Fruit fly (Drosophila melanogaster) whole organism: ENCODE results near the gene CG4074.

Source experiments
- CG8478 ChIP-seq: fragments of >200 bp; optimal IDR thresholded peaks from 2 replicates; lab custom pipeline; 2018; ENCODE audit warnings: inconsistent platforms
- EcR ChIP-seq, 2 experiments: fragments of >200 bp; optimal IDR thresholded peaks; 2 replicates each; lab custom pipeline; 2017; ENCODE audit warnings: missing biosample characterization in 2 of 2, missing genetic modification characterization in 2 of 2, missing genetic modification reagents in 2 of 2
- pan ChIP-seq: fragments of >200 bp; optimal IDR thresholded peaks from 2 replicates; lab custom pipeline; 2017
- psq ChIP-seq: fragments of >200 bp; optimal IDR thresholded peaks from 2 replicates; lab custom pipeline; 2017

DNA sequence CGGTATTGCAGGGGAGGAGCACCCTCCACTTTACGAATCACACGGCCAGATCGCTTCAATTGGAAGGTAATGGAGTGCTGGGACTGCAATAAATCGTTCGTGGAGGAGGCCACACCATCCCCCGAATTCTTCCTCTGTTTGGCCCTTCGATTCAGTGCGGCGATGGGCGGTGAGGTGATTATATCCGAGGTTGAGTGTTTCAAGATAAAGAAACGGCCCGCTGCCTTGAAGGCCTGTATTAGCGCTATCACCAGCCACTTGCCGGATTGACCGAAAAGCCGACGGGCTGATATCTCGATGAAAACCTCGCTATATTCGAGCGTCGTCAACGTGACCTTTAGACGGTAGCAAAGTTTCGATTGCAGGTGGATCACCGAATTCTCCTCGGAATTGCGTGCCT lies 8.2 kb upstream of the CG4074 start:
- TF ChIP-seq EcR (GFP tag; optimal IDR thresholded peaks at IDR 0.05; lab: Kevin White, UChicago): no peak
- TF ChIP-seq psq (lab: Kevin White, UChicago): no peak
- no peak for TF ChIP-seq pan
- TF ChIP-seq CG8478 (lab: Kevin White, UChicago): no peak
